Fruit fly (Drosophila melanogaster): ENCODE measurements around the gene CG2938.

The CG2938 gene

DNA sequence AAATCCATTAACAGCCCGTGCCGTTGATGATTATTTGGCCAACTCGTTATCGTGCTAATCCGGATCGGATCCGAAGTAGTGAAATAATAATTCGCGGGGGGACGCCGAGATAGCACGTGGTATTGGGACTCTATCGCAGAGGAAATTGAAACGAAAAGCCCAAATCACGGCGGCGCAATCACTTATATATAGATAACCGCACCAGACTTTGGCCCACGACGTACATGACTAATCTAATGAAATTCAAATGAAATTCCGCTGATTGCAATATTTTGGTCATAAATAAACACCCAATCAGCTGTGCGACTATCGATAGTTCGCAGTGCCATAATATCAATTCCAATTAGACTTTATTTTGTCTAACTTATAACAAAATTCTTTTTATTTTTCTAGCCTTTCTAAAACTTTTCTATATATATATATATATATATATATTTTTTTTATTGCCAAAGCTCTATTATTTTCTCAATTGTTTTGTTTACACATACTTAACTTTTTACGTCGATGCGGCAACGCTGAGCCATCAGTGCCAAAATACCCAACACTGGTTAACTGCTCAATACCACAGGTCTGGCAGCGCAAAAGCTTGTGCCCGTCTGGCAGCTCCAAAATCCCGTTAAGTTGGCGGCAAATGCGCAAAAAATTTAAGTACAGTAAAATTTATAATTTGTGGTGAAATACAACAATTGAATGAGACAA, 32.2 kb upstream of the CG2938 start, which contains the start of gene CG6428 (continued):
- TF ChIP-seq eyg (GFP tag; optimal IDR thresholded peaks at IDR 0.05) (no peak), Ssrp (tag; optimal IDR thresholded peaks at IDR 0.05) (peak; percentile 25), vnd (GFP tag; IDR thresholded peaks at IDR 0.05; ENCODE audit: partially characterized antibody) (peak; percentile 65), CG13123 (GFP tag; optimal IDR thresholded peaks at IDR 0.05) (no peak), CG8290 (GFP tag; optimal IDR thresholded peaks at IDR 0.05) (peak; percentile 21), CG8290 (tag; optimal IDR thresholded peaks at IDR 0.05) (peak in 1 of 2 experiments; percentile 60), CG18262 (tag; optimal IDR thresholded peaks at IDR 0.05) (peak; percentile 26), bcd (GFP tag; optimal IDR thresholded peaks at IDR 0.05) (peak; percentile 21), bowl (GFP tag; IDR thresholded peaks at IDR 0.05) (no peak), CG31365 (tag; optimal IDR thresholded peaks at IDR 0.05) (no peak), CG17385 (GFP tag; optimal IDR thresholded peaks at IDR 0.05) (peak; percentile 5), CG3163 (GFP tag; optimal IDR thresholded peaks at IDR 0.05) (no peak), CG31224 (GFP tag; IDR thresholded peaks at IDR 0.05) (no peak), CG10147 (GFP tag; optimal IDR thresholded peaks at IDR 0.05) (no peak), D19A (tag; optimal IDR thresholded peaks at IDR 0.05) (no peak), Mrtf (GFP tag; IDR thresholded peaks at IDR 0.05) (no peak), mirr (GFP tag; optimal IDR thresholded peaks at IDR 0.05) (peak; percentile 55), CG16813 (GFP tag; IDR thresholded peaks at IDR 0.05; ENCODE audit: partially characterized antibody) (peak; percentile 65), CG1832 (GFP tag; optimal IDR thresholded peaks at IDR 0.05) (no peak), lov (optimal IDR thresholded peaks at IDR 0.05) (no peak), lov (GFP tag; IDR thresholded peaks at IDR 0.05) (no peak), HHEX (GFP tag; optimal IDR thresholded peaks at IDR 0.05) (peak; percentile 39), salm (tag; optimal IDR thresholded peaks at IDR 0.05) (no peak), abd-A (tag; optimal IDR thresholded peaks at IDR 0.05) (peak; percentile 70), shn (GFP tag; optimal IDR thresholded peaks at IDR 0.05) (no peak), Neu2 (GFP tag; optimal IDR thresholded peaks at IDR 0.05; ENCODE audit: borderline replicate concordance) (no peak), da (GFP tag; optimal IDR thresholded peaks at IDR 0.05) (no peak), CG10366 (GFP tag; IDR thresholded peaks at IDR 0.05) (no peak; the same call in 1 of the 2 replicates), fd64A (GFP tag; optimal IDR thresholded peaks at IDR 0.05) (no peak), Nf-YB (GFP tag; optimal IDR thresholded peaks at IDR 0.05) (peak; percentile 46), fu2 (GFP tag; optimal IDR thresholded peaks at IDR 0.05) (peak; percentile 24), CG6654 (GFP tag; optimal IDR thresholded peaks at IDR 0.05) (no peak), CG15514 (GFP tag; optimal IDR thresholded peaks at IDR 0.05) (peak; percentile 74), Fer1 (GFP tag; optimal IDR thresholded peaks at IDR 0.05) (no peak), Meics (GFP tag; optimal IDR thresholded peaks at IDR 0.05) (peak; percentile 20), MTF-1 (GFP tag; optimal IDR thresholded peaks at IDR 0.05; ENCODE audit: borderline replicate concordance) (no peak), ham (GFP tag; IDR thresholded peaks at IDR 0.05) (no peak), cwo (GFP tag; optimal IDR thresholded peaks at IDR 0.05) (peak; percentile 86), CG11696 (GFP tag; IDR thresholded peaks at IDR 0.05) (no peak), Jarid2 (GFP tag; optimal IDR thresholded peaks at IDR 0.05) (no peak), CG10979 (tag; optimal IDR thresholded peaks at IDR 0.05) (peak; percentile 14), Med (GFP tag) (peak; percentile 88), Fer2 (tag; optimal IDR thresholded peaks at IDR 0.05) (no peak), lbe (GFP tag; optimal IDR thresholded peaks at IDR 0.05) (no peak), Max (GFP tag; optimal IDR thresholded peaks at IDR 0.05) (no peak), cato (GFP tag; optimal IDR thresholded peaks at IDR 0.05; ENCODE audit: borderline replicate concordance) (no peak), CG14965 (GFP tag; optimal IDR thresholded peaks at IDR 0.05; ENCODE audit: borderline replicate concordance) (no peak), pum (GFP tag; optimal IDR thresholded peaks at IDR 0.05) (peak; percentile 25), CG1529 (GFP tag; optimal IDR thresholded peaks at IDR 0.05) (no peak)

Data from whole organism, embryonic.